Worm (Caenorhabditis elegans) whole organism, L4 larva: ENCODE data around the gene srv-15.

Experiments
- F26F4.8 ChIP-seq: fragments of 200-800 bp; sonication (Bioruptor generic); conservative IDR thresholded peaks from 2 replicates; pipeline ENCODE4 v1.3.6; 2022; ENCODE audit warnings: missing genetic modification characterization, missing compliant biosample characterization
- F49E8.2 ChIP-seq: sonication (generic microtip); optimal IDR thresholded peaks from 2 replicates; lab custom pipeline; 2016; ENCODE audit warnings: missing compliant biosample characterization, mild to moderate bottlenecking, missing genetic modification characterization, borderline replicate concordance
- R02D3.7 ChIP-seq: fragments of 150-350 bp; sonication (generic microtip); optimal IDR thresholded peaks from 3 replicates; lab custom pipeline; 2014; ENCODE audit warnings: missing biosample characterization, missing genetic modification characterization
- T26A8.4 ChIP-seq: fragments of 200-800 bp; sonication (Bioruptor generic); IDR thresholded peaks from 2 replicates; pipeline ENCODE4 v1.3.6; 2022; ENCODE audit warnings: missing genetic modification characterization, missing compliant biosample characterization
- Y105C5A.15 ChIP-seq: fragments of 200-800 bp; sonication (Bioruptor generic); IDR thresholded peaks from 2 replicates; pipeline ENCODE4 v1.3.6; 2022; ENCODE audit warnings: missing genetic modification characterization, missing compliant biosample characterization
- Y48G9A.11 ChIP-seq: fragments of 200-800 bp; sonication (Bioruptor generic); IDR thresholded peaks from 2 replicates; pipeline ENCODE4 v1.3.6; 2022; ENCODE audit warnings: missing genetic modification reagents, missing genetic modification characterization, missing compliant biosample characterization
- ZK546.5 ChIP-seq, 2 experiments: sonication (generic microtip); optimal IDR thresholded peaks; 2 replicates each; lab custom pipeline; 2017; ENCODE audit warnings: missing biosample characterization in 2 of 2, missing genetic modification characterization in 2 of 2
- aha-1 ChIP-seq: fragments of 150-350 bp; peaks from one replicate; lab custom pipeline; 2014; ENCODE audit warnings: missing biosample characterization, missing genetic modification characterization
- dmd-6 ChIP-seq: fragments of 200-800 bp; sonication (Bioruptor generic); IDR thresholded peaks from 2 replicates; pipeline ENCODE4 v1.3.6; 2022; ENCODE audit warnings: missing genetic modification reagents, missing genetic modification characterization, missing compliant biosample characterization
- dpl-1 ChIP-seq: fragments of 150-350 bp; optimal IDR thresholded peaks from 2 replicates; lab custom pipeline; 2014; ENCODE audit warnings: missing biosample characterization, missing genetic modification reagents, missing genetic modification characterization
- dve-1 ChIP-seq: sonication (generic microtip); optimal IDR thresholded peaks from 2 replicates; lab custom pipeline; 2017; ENCODE audit warnings: antibody characterized with exemption, mild to moderate bottlenecking, missing genetic modification characterization, missing compliant biosample characterization; ENCODE audit not compliant: insufficient read depth
- gei-8 ChIP-seq: fragments of 200-800 bp; sonication (Bioruptor generic); optimal IDR thresholded peaks from 2 replicates; lab custom pipeline; 2018; ENCODE audit warnings: mild to moderate bottlenecking, missing genetic modification characterization, missing compliant biosample characterization
- lin-15B ChIP-seq: fragments of 150-350 bp; sonication (generic microtip); optimal IDR thresholded peaks from 3 replicates; lab custom pipeline; 2014; ENCODE audit warnings: missing biosample characterization, missing genetic modification characterization
- lin-39 ChIP-seq: fragments of 150-350 bp; optimal IDR thresholded peaks from 2 replicates; lab custom pipeline; 2014; ENCODE audit warnings: missing biosample characterization, missing genetic modification reagents, missing genetic modification characterization
- madf-9 ChIP-seq: fragments of 200-800 bp; sonication (Bioruptor generic); conservative IDR thresholded peaks from 2 replicates; pipeline ENCODE4 v1.3.6; 2022; ENCODE audit warnings: missing genetic modification reagents, missing genetic modification characterization, missing compliant biosample characterization
- mes-2 ChIP-seq: sonication (generic microtip); optimal IDR thresholded peaks from 2 replicates; lab custom pipeline; 2016; ENCODE audit warnings: missing genotype, mild to moderate bottlenecking, missing genetic modification characterization, missing compliant biosample characterization; ENCODE audit not compliant: poor library complexity, severe bottlenecking
- mxl-2 ChIP-seq: fragments of 200-800 bp; sonication (Bioruptor generic); conservative IDR thresholded peaks from 2 replicates; pipeline ENCODE4 v1.3.6; 2022; ENCODE audit warnings: missing genetic modification reagents, missing genetic modification characterization, missing compliant biosample characterization
- nhr-11 ChIP-seq: fragments of 150-350 bp; optimal IDR thresholded peaks from 2 replicates; lab custom pipeline; 2014; ENCODE audit warnings: missing biosample characterization, missing genetic modification characterization
- nhr-42 ChIP-seq: fragments of 200-800 bp; sonication (Bioruptor generic); IDR thresholded peaks from 2 replicates; pipeline ENCODE4 v1.3.6; 2022; ENCODE audit warnings: missing genetic modification characterization, missing compliant biosample characterization
- nhr-6 ChIP-seq: fragments of 150-350 bp; optimal IDR thresholded peaks from 2 replicates; lab custom pipeline; 2014; ENCODE audit warnings: missing biosample characterization, missing genetic modification characterization
- nhr-77 ChIP-seq: fragments of 150-350 bp; optimal IDR thresholded peaks from 2 replicates; lab custom pipeline; 2014; ENCODE audit warnings: missing biosample characterization, missing genetic modification characterization
- rbr-2 ChIP-seq: sonication (generic microtip); optimal IDR thresholded peaks from 2 replicates; lab custom pipeline; 2016; ENCODE audit warnings: missing genotype, missing genetic modification characterization, missing compliant biosample characterization
- skn-1 ChIP-seq: fragments of 150-350 bp; optimal IDR thresholded peaks from 2 replicates; lab custom pipeline; 2014; ENCODE audit warnings: missing biosample characterization, missing genetic modification characterization
- snpc-1.2 ChIP-seq: fragments of 200-800 bp; sonication (Bioruptor generic); IDR thresholded peaks from 2 replicates; pipeline ENCODE4 v1.3.6; 2022; ENCODE audit warnings: missing genetic modification reagents, missing genetic modification characterization, missing compliant biosample characterization
- zag-1 ChIP-seq: fragments of 150-350 bp; optimal IDR thresholded peaks from 2 replicates; lab custom pipeline; 2014; ENCODE audit warnings: missing biosample characterization, missing genetic modification characterization

srv-15 gene

DNA sequence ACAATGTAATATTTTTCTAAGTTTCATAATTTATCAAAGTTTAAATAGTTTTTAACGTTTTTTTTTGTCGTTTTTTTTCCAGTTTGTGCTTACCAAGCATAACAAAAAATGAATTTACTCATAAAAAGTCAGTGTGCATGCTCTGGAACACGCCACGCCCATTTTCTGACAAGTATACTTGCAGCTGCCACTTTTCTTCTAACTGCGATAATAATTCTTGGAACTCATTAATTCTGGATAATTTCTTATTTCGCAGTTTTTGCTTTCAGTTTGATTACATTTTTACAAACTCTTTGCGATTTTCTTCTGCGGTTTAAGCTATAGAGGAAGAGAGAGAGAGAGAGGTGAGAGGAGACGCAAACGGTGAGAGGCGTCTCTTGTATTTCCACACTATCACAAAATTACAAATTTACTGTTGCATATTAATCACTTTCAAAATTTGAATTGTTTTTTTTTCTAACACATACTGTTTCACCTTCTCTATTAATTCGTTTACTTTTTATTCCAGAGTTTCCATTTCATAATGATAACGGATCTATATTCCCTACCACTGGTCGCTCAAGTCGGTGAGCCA lies at the start of gene srv-15:
TSS of gene srv-15 (plus strand) at position 524 of the 574 bp plus-strand sequence.
- peak; percentile 8 for TF ChIP-seq nhr-11
- TF ChIP-seq aha-1 (tag; lab: Kevin White, UChicago): peak; percentile 61
- no peak for TF ChIP-seq gei-8 (GFP tag; lab: Kevin White, UChicago)
- TF ChIP-seq, all 104 proteins: peak for 2

DNA sequence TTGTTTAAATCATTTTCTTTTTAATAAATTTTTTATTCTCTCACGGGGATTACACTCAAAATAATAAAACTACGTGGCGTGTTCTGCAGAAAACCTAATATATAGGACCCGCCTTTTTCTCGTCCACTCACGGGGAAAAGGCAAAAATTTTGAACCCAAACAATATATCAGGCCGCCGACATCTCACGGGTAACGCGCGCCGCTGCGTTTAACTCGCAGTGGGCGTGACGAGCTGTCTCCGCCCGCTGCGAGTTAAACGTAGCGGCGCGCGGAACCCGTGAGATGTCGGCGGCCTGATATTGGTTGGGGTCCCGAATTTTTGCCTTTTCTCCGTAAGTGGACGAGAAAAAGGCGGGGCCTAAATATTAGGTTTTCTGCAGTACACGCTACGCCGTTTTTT lies 44.9 kb upstream of the srv-15 start:
- TF ChIP-seq snpc-1.2 (GFP tag; lab: Robert Waterston, UW) (0 out of 2 replicates have a peak, but pooled peaks have one; percentile 33), dve-1 (tag; lab: Kevin White, UChicago) (no peak)

DNA sequence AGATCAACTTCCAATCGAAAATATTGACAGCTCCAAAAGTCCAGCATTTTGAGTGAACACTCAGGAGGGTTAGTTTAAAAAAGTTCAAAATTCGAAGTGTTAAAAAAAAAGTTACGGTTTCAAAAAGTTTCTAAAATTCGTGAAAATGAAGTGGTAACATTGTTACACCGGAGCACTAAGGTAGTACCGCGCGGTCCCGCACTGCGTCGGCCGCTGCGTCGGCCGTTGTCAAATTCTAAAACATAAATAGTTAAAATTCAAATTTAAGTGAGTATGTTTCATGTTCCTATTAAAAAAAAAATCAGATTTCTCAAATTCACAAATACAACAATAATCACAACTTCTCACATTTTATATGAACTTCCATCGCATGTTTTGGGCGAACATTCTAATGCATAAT lies 38.1 kb upstream of the srv-15 start:
- TF ChIP-seq snpc-1.2 (GFP tag; lab: Robert Waterston, UW): peak; percentile 69
- TF ChIP-seq dpl-1: no peak

DNA sequence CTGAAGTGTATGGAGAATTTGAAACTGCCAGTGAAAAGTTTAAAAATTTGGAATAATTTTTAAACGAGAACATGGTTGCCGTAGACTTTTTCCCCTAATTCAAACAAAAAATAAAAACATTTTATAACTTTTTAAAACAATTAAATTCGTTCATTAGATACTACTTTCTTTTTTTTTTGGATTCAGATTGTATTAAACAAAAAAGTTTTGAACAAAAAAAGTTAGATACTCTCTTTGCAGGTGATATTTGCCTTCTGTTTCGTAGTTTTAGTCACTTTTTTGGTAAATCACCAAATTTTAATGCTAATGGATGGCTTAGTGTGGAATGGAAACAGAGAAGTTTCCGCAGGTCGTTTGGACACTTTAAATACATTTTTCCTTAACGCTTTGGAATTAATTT lies 36.0 kb upstream of the srv-15 start, which contains the start of gene Y105C5B.1:
TSS of gene Y105C5B.1 (plus strand) at position 301 of the 400 bp plus-strand sequence.
- TF ChIP-seq T26A8.4 (GFP tag; lab: Robert Waterston, UW) (no peak), nhr-77 (tag; lab: Kevin White, UChicago) (no peak), F49E8.2 (tag; lab: Kevin White, UChicago) (no peak), R02D3.7 (no peak), Y48G9A.11 (no peak), ZK546.5 (tag; optimal IDR thresholded peaks at IDR 0.05; lab: Kevin White, UChicago) (no peak), skn-1 (tag; lab: Kevin White, UChicago) (no peak), gei-8 (GFP tag; lab: Kevin White, UChicago) (no peak), lin-39 (tag; lab: Kevin White, UChicago) (no peak), mes-2 (tag; lab: Kevin White, UChicago) (no peak), dmd-6 (no peak)

DNA sequence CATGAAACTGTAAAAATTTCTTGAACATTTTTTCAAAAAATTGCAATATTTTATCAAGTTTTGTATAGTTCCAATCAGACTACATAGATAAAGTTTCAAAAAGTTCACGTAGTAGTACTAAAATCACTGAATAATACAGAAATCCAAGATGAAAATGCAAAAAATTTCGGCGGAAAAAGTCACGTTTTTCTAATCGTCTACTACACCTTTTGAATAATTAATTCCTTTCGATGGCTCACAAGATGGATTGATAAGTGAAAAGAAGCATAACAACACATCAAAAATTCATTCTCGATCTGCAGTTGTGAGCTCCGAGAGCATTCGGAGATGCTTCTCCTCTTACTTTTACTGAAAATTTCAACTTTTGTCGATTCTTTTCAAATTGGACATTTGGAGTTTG lies 33.7 kb upstream of the srv-15 start, which contains the start of gene gcy-25:
TSS of gene gcy-25 (plus strand) at position 301 of the 400 bp plus-strand sequence.
- TF ChIP-seq R02D3.7: no peak

DNA sequence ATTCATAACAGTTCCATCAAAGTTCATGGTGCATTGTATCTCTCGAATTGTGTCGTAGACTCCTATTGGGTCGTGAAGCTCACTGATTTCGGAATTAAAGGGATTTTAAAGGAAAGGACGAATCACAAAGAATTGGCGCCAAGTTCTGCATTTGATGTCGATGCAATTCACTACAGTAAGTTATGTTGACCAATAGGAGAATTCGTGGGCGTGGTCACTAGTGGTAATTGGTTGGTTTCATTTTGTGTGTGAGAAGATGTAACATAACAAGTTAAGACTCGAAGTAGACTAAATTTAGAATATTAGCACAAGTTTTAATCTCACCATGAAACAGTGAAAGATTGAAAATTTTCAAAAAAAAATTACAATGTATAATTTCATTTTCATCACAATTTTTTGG lies 28.1 kb upstream of the srv-15 start:
- TF ChIP-seq aha-1 (tag; lab: Kevin White, UChicago): no peak
- TF ChIP-seq mxl-2 (GFP tag; lab: Robert Waterston, UW): no peak

DNA sequence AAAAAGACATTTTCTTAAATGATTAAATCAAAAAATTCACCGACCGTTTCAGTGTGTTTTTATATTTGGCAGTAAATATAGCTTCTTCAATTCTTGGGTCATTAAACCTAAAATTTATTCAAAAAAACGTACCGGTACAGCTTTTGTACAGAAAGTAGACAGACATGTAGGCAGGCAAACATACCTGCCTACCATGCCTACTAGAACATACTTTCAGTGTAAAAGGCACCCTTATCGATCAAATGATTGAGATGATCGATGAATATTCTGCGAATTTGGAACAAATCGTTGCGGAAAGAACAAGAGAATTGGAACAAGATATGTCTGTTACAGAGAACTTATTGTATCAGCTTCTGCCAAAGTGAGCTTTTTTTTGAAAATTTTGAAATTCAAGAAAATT lies 26.3 kb upstream of the srv-15 start:
- no peak for TF ChIP-seq dmd-6
- TF ChIP-seq snpc-1.2 (GFP tag; lab: Robert Waterston, UW): peak; percentile 80

DNA sequence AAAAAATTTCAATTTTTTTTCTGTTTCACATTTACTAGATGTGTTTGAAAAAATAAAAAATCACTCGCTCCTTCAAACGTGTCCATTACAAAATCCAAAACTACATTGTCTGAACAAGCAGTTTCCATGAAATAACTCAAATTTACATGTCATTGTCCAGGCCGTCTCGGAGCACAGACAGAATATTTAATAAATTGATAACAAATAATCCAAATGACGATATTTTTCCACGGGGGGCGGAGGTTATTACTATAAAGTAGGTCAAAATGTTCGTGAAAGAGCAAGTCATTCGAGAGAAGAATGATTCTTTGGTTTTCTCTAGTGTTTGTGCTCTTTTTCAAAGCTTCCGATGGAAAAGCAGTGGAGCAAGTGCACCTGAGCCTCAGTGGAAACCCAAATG lies 22.5 kb upstream of the srv-15 start, which contains the start of gene Y105C5B.3:
TSS of gene Y105C5B.3 (plus strand) at position 301 of the 400 bp plus-strand sequence.
- TF ChIP-seq F26F4.8 (GFP tag; lab: Robert Waterston, UW) (no peak), nhr-6 (no peak), zag-1 (tag; lab: Kevin White, UChicago) (no peak), Y48G9A.11 (no peak), madf-9 (no peak), nhr-42 (no peak), lin-15B (no peak)

DNA sequence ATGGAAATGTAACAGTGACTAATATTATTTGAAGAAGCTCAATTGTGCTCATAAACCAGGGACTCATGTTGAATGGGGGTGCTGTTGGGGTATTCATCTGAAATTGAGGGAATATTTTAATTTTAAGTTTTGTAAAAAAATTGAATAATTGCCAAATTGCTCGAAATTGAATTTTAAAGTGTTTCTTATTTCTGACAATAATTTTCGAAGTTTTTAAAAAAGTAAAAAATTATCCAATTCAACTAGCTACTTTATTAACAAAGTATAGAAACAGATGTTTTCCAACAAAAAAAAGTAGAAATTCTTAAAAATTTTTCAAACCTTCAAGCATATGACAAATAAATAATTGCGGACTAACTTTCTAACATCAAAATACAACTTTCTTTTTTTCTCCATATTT lies 12.2 kb upstream of the srv-15 start, which contains the start of gene srv-14:
TSS of gene srv-14 (minus strand) at position 101 of the 400 bp plus-strand sequence.
- TF ChIP-seq aha-1 (tag; lab: Kevin White, UChicago) (peak; percentile 10), rbr-2 (no peak), Y105C5A.15 (no peak)
